Worm (Caenorhabditis elegans) whole organism, young adult: ENCODE results near the gene cyn-17.

ENCODE experiments used
- B0261.1 ChIP-seq: sonication (generic microtip); optimal IDR thresholded peaks from 2 replicates; lab custom pipeline; 2016; ENCODE audit warnings: mild to moderate bottlenecking, missing genetic modification characterization, moderate library complexity, missing compliant biosample characterization
- F39B2.1 ChIP-seq: fragments of 200-800 bp; sonication (Bioruptor generic); IDR thresholded peaks from 2 replicates; pipeline ENCODE4 v1.3.6; 2022; ENCODE audit warnings: missing genetic modification reagents, missing genetic modification characterization, missing compliant biosample characterization
- F49E8.2 ChIP-seq: sonication (generic microtip); optimal IDR thresholded peaks from 3 replicates; lab custom pipeline; 2017; ENCODE audit warnings: missing genetic modification characterization, mild to moderate bottlenecking, missing compliant biosample characterization, antibody characterized with exemption, moderate library complexity; ENCODE audit not compliant: insufficient read depth
- T07F8.4 ChIP-seq: sonication (generic microtip); optimal IDR thresholded peaks from 2 replicates; lab custom pipeline; 2016; ENCODE audit warnings: mild to moderate bottlenecking, missing genetic modification characterization, moderate library complexity, missing compliant biosample characterization
- Y53G8AR.9 ChIP-seq: fragments of 200-800 bp; sonication (Bioruptor generic); conservative IDR thresholded peaks from 2 replicates; pipeline ENCODE4 v1.3.6; 2022; ENCODE audit warnings: missing genetic modification reagents, missing genetic modification characterization, missing compliant biosample characterization
- Y56A3A.18 ChIP-seq: fragments of 200-800 bp; sonication (Bioruptor generic); IDR thresholded peaks from 2 replicates; pipeline ENCODE4 v1.3.6; 2022; ENCODE audit warnings: missing genetic modification reagents, missing genetic modification characterization, missing compliant biosample characterization
- ZK185.1 ChIP-seq: sonication (generic microtip); optimal IDR thresholded peaks from 2 replicates; lab custom pipeline; 2016; ENCODE audit warnings: mild to moderate bottlenecking, missing genetic modification characterization, missing compliant biosample characterization; ENCODE audit not compliant: poor library complexity, severe bottlenecking
- athp-1 ChIP-seq: sonication (generic microtip); optimal IDR thresholded peaks from 2 replicates; lab custom pipeline; 2017; ENCODE audit warnings: mild to moderate bottlenecking, missing genetic modification characterization, missing compliant biosample characterization
- attf-6 ChIP-seq: fragments of 200-800 bp; sonication (Bioruptor generic); IDR thresholded peaks from 2 replicates; pipeline ENCODE4 v1.3.6; 2022; ENCODE audit warnings: missing genetic modification reagents, missing genetic modification characterization, missing compliant biosample characterization
- bed-2 ChIP-seq: fragments of 200-800 bp; sonication (Bioruptor generic); IDR thresholded peaks from 2 replicates; pipeline ENCODE4 v1.3.6; 2022; ENCODE audit warnings: missing genetic modification reagents, missing genetic modification characterization, missing compliant biosample characterization
- ccch-3 ChIP-seq: fragments of 200-800 bp; sonication (Bioruptor generic); optimal IDR thresholded peaks from 2 replicates; lab custom pipeline; 2018; ENCODE audit warnings: mild to moderate bottlenecking, missing genetic modification characterization, missing compliant biosample characterization
- cebp-1 ChIP-seq, 2 experiments: fragments of 200-800 bp in 1 of 2; sonication (Bioruptor generic) in 1 of 2; sonication (generic microtip) in 1 of 2; IDR thresholded peaks in 1 of 2; optimal IDR thresholded peaks in 1 of 2; 2 replicates each; pipeline versions ENCODE4 v1.3.6 to Lab custom; 2017 to 2022; ENCODE audit warnings: missing compliant biosample characterization in 2 of 2, missing genetic modification characterization in 2 of 2, mild to moderate bottlenecking in 1 of 2, missing genetic modification reagents in 1 of 2, moderate library complexity in 1 of 2
- ceh-27 ChIP-seq: fragments of 200-800 bp; sonication (Bioruptor generic); optimal IDR thresholded peaks from 2 replicates; lab custom pipeline; 2018; ENCODE audit warnings: mild to moderate bottlenecking, missing genetic modification characterization, moderate library complexity, missing compliant biosample characterization
- ceh-40 ChIP-seq: fragments of 200-800 bp; sonication (Bioruptor generic); IDR thresholded peaks from 2 replicates; pipeline ENCODE4 v1.3.6; 2022; ENCODE audit warnings: missing genetic modification characterization, missing compliant biosample characterization
- die-1 ChIP-seq: sonication (generic microtip); optimal IDR thresholded peaks from 2 replicates; lab custom pipeline; 2016; ENCODE audit warnings: missing genotype, mild to moderate bottlenecking, missing genetic modification characterization, missing compliant biosample characterization
- egrh-3 ChIP-seq: fragments of 200-800 bp; sonication (Bioruptor generic); IDR thresholded peaks from 2 replicates; pipeline ENCODE4 v1.3.6; 2022; ENCODE audit warnings: missing genetic modification reagents, missing genetic modification characterization, missing compliant biosample characterization
- ets-4 ChIP-seq: fragments of 200-800 bp; sonication (Bioruptor generic); optimal IDR thresholded peaks from 2 replicates; lab custom pipeline; 2018; ENCODE audit warnings: mild to moderate bottlenecking, missing genetic modification characterization, missing compliant biosample characterization
- hlh-26 ChIP-seq: fragments of 200-800 bp; sonication (Bioruptor generic); conservative IDR thresholded peaks from 2 replicates; pipeline ENCODE4 v1.3.6; 2022; ENCODE audit warnings: missing genetic modification reagents, missing genetic modification characterization, missing compliant biosample characterization
- hrde-1 ChIP-seq: sonication (generic microtip); optimal IDR thresholded peaks from 2 replicates; lab custom pipeline; 2016; ENCODE audit warnings: missing genetic modification characterization, mild to moderate bottlenecking, missing compliant biosample characterization, moderate library complexity, missing genotype, missing genetic modification reagents, borderline replicate concordance
- lag-1 ChIP-seq: fragments of 200-800 bp; sonication (Bioruptor generic); IDR thresholded peaks from 2 replicates; pipeline ENCODE4 v1.3.6; 2022; ENCODE audit warnings: missing genetic modification reagents, missing genetic modification characterization, missing compliant biosample characterization
- let-526 ChIP-seq: fragments of 200-800 bp; sonication (Bioruptor generic); IDR thresholded peaks from 2 replicates; pipeline ENCODE4 v1.3.6; 2022; ENCODE audit warnings: missing genetic modification reagents, missing genetic modification characterization, missing compliant biosample characterization
- lin-54 ChIP-seq: fragments of 200-800 bp; sonication (Bioruptor generic); optimal IDR thresholded peaks from 2 replicates; lab custom pipeline; 2018; ENCODE audit warnings: mild to moderate bottlenecking, missing genetic modification characterization, missing compliant biosample characterization
- lsy-27 ChIP-seq: sonication (generic microtip); optimal IDR thresholded peaks from 2 replicates; lab custom pipeline; 2017; ENCODE audit warnings: missing genetic modification characterization, mild to moderate bottlenecking, missing compliant biosample characterization, antibody characterized with exemption, missing genotype, borderline replicate concordance; ENCODE audit not compliant: insufficient read depth
- madf-10 ChIP-seq: sonication (generic microtip); optimal IDR thresholded peaks from 2 replicates; lab custom pipeline; 2016; ENCODE audit warnings: mild to moderate bottlenecking, missing genetic modification characterization, missing compliant biosample characterization
- madf-3 ChIP-seq: fragments of 200-800 bp; sonication (Bioruptor generic); IDR thresholded peaks from 2 replicates; pipeline ENCODE4 v1.3.6; 2022; ENCODE audit warnings: missing genetic modification reagents, missing genetic modification characterization, missing compliant biosample characterization
- nhr-90 ChIP-seq: sonication (generic microtip); optimal IDR thresholded peaks from 2 replicates; lab custom pipeline; 2016; ENCODE audit warnings: missing genotype, mild to moderate bottlenecking, missing genetic modification characterization, missing compliant biosample characterization
- rec-8 ChIP-seq, 2 experiments: sonication (generic microtip); optimal IDR thresholded peaks; 2 replicates each; lab custom pipeline; 2016; ENCODE audit warnings: mild to moderate bottlenecking in 2 of 2, missing genetic modification characterization in 2 of 2, missing genetic modification reagents in 2 of 2, missing genotype in 2 of 2, missing biosample characterization in 1 of 2, missing compliant biosample characterization in 1 of 2, moderate library complexity in 1 of 2
- tbp1 ChIP-seq: fragments of 200-800 bp; sonication (Bioruptor generic); optimal IDR thresholded peaks from 2 replicates; lab custom pipeline; 2018; ENCODE audit warnings: mild to moderate bottlenecking, missing genetic modification characterization, missing compliant biosample characterization
- tbx-9 ChIP-seq: sonication (generic microtip); optimal IDR thresholded peaks from 2 replicates; lab custom pipeline; 2016; ENCODE audit warnings: borderline replicate concordance, missing genetic modification characterization, inconsistent platforms, missing compliant biosample characterization
- xnd-1 ChIP-seq: sonication (generic microtip); optimal IDR thresholded peaks from 2 replicates; lab custom pipeline; 2016; ENCODE audit warnings: missing genotype, missing genetic modification reagents, missing genetic modification characterization, missing compliant biosample characterization
- ztf-28 ChIP-seq: fragments of 200-800 bp; sonication (Bioruptor generic); IDR thresholded peaks from 2 replicates; pipeline ENCODE4 v1.3.6; 2022; ENCODE audit warnings: missing genetic modification reagents, missing genetic modification characterization, missing compliant biosample characterization
- ztf-3 ChIP-seq: fragments of 200-800 bp; sonication (Bioruptor generic); optimal IDR thresholded peaks from 2 replicates; lab custom pipeline; 2018; ENCODE audit warnings: mild to moderate bottlenecking, missing genetic modification characterization, missing compliant biosample characterization
- ztf-6 ChIP-seq: fragments of 200-800 bp; sonication (Bioruptor generic); IDR thresholded peaks from 2 replicates; pipeline ENCODE4 v1.3.6; 2022; ENCODE audit warnings: missing genetic modification reagents, missing genetic modification characterization, missing compliant biosample characterization

Gene cyn-17

DNA sequence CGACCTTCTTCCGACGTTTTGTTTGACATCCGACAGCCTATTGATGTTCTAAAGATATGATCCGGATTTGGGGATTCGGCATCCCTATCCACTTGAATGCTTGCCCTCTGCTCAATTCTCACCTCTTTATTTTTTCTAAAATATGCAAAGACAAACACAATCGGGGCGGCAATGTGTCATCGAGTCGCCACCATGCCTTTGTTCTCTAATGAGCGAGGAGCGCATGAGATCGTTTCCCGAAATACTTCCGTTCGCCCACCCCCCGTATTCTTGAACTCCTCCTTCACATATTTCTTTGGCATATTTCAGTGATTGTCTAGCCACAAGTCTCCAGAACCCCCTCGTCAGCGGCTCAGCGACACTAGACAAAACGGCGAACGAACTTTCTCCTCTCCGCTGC lies at the start of gene cyn-17:
cyn-17 (plus strand) TSS at position 301 of the 400 bp plus-strand sequence.
- TF ChIP-seq rec-8 (tag; optimal IDR thresholded peaks at IDR 0.05; lab: Kevin White, UChicago) (no peak), xnd-1 (tag; lab: Kevin White, UChicago) (no peak), tbx-9 (tag; lab: Kevin White, UChicago) (no peak), cebp-1 (GFP tag; IDR thresholded peaks at IDR 0.05; lab: Robert Waterston, UW) (no peak), cebp-1 (tag; optimal IDR thresholded peaks at IDR 0.05; lab: Kevin White, UChicago) (no peak), ztf-28 (GFP tag; lab: Robert Waterston, UW) (no peak), F49E8.2 (tag; lab: Kevin White, UChicago) (no peak), lsy-27 (tag; lab: Kevin White, UChicago) (no peak), F39B2.1 (GFP tag; lab: Robert Waterston, UW) (no peak), tbp1 (no peak), Y56A3A.18 (GFP tag; lab: Robert Waterston, UW) (no peak), ccch-3 (GFP tag; lab: Kevin White, UChicago) (no peak), hrde-1 (tag; lab: Kevin White, UChicago) (no peak), madf-3 (GFP tag; lab: Robert Waterston, UW) (no peak), ztf-6 (no peak), bed-2 (no peak), ztf-3 (GFP tag; lab: Kevin White, UChicago) (no peak), athp-1 (tag; lab: Kevin White, UChicago) (no peak), ZK185.1 (tag; lab: Kevin White, UChicago) (no peak), lag-1 (no peak)

DNA sequence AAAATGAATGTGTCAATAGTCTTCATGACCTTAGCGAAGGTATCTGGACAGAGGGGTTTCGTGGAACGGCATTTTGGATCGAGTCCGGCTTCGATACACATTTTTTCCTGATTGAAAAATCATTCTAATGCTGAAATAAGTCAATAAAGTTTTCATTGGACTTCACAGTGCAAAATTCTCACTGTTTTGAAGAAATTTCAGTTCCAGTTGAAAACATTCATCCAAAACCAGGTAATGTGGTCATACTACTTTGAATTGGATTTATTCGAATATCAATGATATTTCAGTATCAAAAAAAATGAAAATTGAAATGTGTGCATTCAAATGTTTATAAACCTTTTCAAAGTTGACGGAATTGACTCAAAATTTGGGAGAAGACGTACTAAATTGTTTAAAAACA lies 46.0 kb upstream of the cyn-17 start, which contains the start of gene pgph-1:
pgph-1 (minus strand) TSS at position 101 of the 400 bp plus-strand sequence.
- TF ChIP-seq Y53G8AR.9 (GFP tag; lab: Robert Waterston, UW): no peak

DNA sequence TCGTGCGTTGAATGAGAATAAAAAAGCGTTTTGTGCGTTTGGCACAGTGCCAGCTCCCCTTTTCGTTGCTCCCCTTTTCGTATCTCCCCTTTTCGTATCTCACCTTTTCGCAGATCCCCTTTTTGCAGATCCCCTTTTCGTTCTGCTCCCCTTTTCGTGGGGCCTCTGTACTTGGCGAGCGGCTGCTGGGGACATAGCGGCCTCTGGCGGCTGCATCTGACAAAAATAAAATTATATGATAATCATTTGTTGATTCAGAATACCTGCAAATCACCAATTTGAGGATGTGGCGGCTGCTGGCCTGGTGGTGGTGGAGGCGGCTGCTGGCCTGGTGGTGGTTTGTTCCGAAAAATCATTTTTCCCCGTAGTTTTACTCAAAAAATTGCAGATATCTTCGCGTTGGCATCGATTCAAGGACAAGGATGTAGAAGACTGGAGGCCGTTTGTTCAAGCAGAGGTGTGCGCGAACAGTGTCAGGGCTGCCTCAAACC lies 44.2 kb upstream of the cyn-17 start, which contains the start of gene K09H11.11:
K09H11.11 (minus strand) TSS at position 51 of the 491 bp plus-strand sequence.
- peak; percentile 92 for TF ChIP-seq egrh-3 (GFP tag; lab: Robert Waterston, UW)
- TF ChIP-seq, all 124 proteins: peak for 1; not testable (repeated sequence) for 123

DNA sequence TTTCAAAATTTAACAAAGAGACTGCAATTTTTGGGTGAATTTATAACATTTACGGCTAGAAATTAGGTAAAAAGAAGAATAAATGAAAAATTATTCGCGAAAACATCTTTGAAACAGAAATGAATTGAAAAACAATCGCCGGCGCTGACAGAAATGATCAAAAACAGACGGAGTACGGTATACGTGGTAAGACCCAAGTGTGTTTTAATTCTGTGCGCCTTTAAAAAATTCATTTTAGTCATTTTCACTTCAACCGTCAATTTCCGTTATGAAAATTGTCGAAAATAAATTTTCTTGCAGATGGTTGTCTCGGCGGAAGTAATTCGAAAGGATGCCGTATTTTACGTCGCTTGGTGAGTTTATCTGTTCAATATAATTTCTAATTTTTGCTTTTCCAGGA lies 43.3 kb upstream of the cyn-17 start, which contains the start of gene C53A3.3:
C53A3.3 (plus strand) TSS at position 301 of the 400 bp plus-strand sequence.
- no peak for TF ChIP-seq madf-10
- no peak for TF ChIP-seq ceh-40 (GFP tag; lab: Robert Waterston, UW)
- TF ChIP-seq let-526 (GFP tag; lab: Robert Waterston, UW): no peak
- TF ChIP-seq die-1 (tag; lab: Kevin White, UChicago): no peak
- TF ChIP-seq hlh-26: no peak
- no peak for TF ChIP-seq ceh-27 (GFP tag; lab: Kevin White, UChicago)
- TF ChIP-seq nhr-90 (tag; lab: Kevin White, UChicago): no peak
- TF ChIP-seq ets-4 (GFP tag; lab: Kevin White, UChicago): no peak
- no peak for TF ChIP-seq T07F8.4 (tag; lab: Kevin White, UChicago)
- TF ChIP-seq lin-54: no peak
- no peak for TF ChIP-seq attf-6 (GFP tag; lab: Robert Waterston, UW)
- TF ChIP-seq B0261.1: no peak
